Worm (Caenorhabditis elegans) whole organism, late embryonic: Measurements from ENCODE around the gene grl-30.

Experiments used
- C08G9.2 ChIP-seq: sonication (generic microtip); optimal IDR thresholded peaks from 2 replicates; lab custom pipeline; 2016; ENCODE audit warnings: mild to moderate bottlenecking, missing genetic modification characterization, moderate library complexity, missing compliant biosample characterization
- C38D4.7 ChIP-seq: fragments of 200-800 bp; sonication (Bioruptor generic); optimal IDR thresholded peaks from 2 replicates; lab custom pipeline; 2018; ENCODE audit warnings: mild to moderate bottlenecking, missing genetic modification characterization, moderate library complexity, missing compliant biosample characterization
- F13H6.1 ChIP-seq: sonication (generic microtip); optimal IDR thresholded peaks from 2 replicates; lab custom pipeline; 2016; ENCODE audit warnings: missing genetic modification characterization, missing compliant biosample characterization
- K09A11.1 ChIP-seq: sonication (generic microtip); optimal IDR thresholded peaks from 2 replicates; lab custom pipeline; 2017; ENCODE audit warnings: antibody characterized with exemption, mild to moderate bottlenecking, missing genetic modification characterization, missing compliant biosample characterization; ENCODE audit not compliant: insufficient read depth
- T23F11.4 ChIP-seq: fragments of 200-800 bp; sonication (Bioruptor generic); optimal IDR thresholded peaks from 2 replicates; lab custom pipeline; 2018; ENCODE audit warnings: mild to moderate bottlenecking, missing genetic modification characterization, missing compliant biosample characterization
- Y22D7AL.16 ChIP-seq: sonication (generic microtip); optimal IDR thresholded peaks from 2 replicates; lab custom pipeline; 2016; ENCODE audit warnings: missing genetic modification characterization, missing compliant biosample characterization
- ceh-18 ChIP-seq: sonication (generic microtip); optimal IDR thresholded peaks from 2 replicates; lab custom pipeline; 2016; ENCODE audit warnings: missing genetic modification characterization, missing compliant biosample characterization
- ceh-2 ChIP-seq: sonication (generic microtip); optimal IDR thresholded peaks from 2 replicates; lab custom pipeline; 2016; ENCODE audit warnings: missing genotype, missing genetic modification characterization, missing compliant biosample characterization
- ceh-22 ChIP-seq: sonication (generic microtip); optimal IDR thresholded peaks from 2 replicates; lab custom pipeline; 2017; ENCODE audit warnings: missing biosample characterization, missing genetic modification characterization
- ceh-24 ChIP-seq: sonication (generic microtip); optimal IDR thresholded peaks from 2 replicates; lab custom pipeline; 2016; ENCODE audit warnings: mild to moderate bottlenecking, missing genetic modification characterization, missing compliant biosample characterization
- ceh-30 ChIP-seq: fragments of 150-350 bp; optimal IDR thresholded peaks from 2 replicates; lab custom pipeline; 2014; ENCODE audit warnings: missing biosample characterization, missing genetic modification characterization
- ceh-34 ChIP-seq: sonication (generic microtip); optimal IDR thresholded peaks from 2 replicates; lab custom pipeline; 2016; ENCODE audit warnings: mild to moderate bottlenecking, missing genetic modification characterization, missing compliant biosample characterization
- ceh-45 ChIP-seq: fragments of 200-800 bp; sonication (Bioruptor generic); IDR thresholded peaks from 2 replicates; pipeline ENCODE4 v1.3.6; 2022; ENCODE audit warnings: missing genetic modification reagents, missing genetic modification characterization, missing compliant biosample characterization
- ceh-9 ChIP-seq: sonication (generic microtip); optimal IDR thresholded peaks from 2 replicates; lab custom pipeline; 2016; ENCODE audit warnings: mild to moderate bottlenecking, missing genetic modification characterization, inconsistent platforms, missing compliant biosample characterization
- elt-4 ChIP-seq: sonication (generic microtip); optimal IDR thresholded peaks from 2 replicates; lab custom pipeline; 2016; ENCODE audit warnings: missing genetic modification characterization, missing compliant biosample characterization
- ets-4 ChIP-seq: sonication (generic microtip); optimal IDR thresholded peaks from 2 replicates; lab custom pipeline; 2016; ENCODE audit warnings: missing genetic modification characterization, missing compliant biosample characterization
- eyg-1 ChIP-seq: sonication (generic microtip); optimal IDR thresholded peaks from 2 replicates; lab custom pipeline; 2016; ENCODE audit warnings: missing genotype, missing genetic modification characterization, missing compliant biosample characterization
- fkh-10 ChIP-seq: fragments of 150-350 bp; optimal IDR thresholded peaks from 2 replicates; lab custom pipeline; 2014; ENCODE audit warnings: missing biosample characterization, missing genetic modification reagents, missing genetic modification characterization
- lim-6 ChIP-seq: sonication (generic microtip); optimal IDR thresholded peaks from 2 replicates; lab custom pipeline; 2016; ENCODE audit warnings: missing genetic modification characterization, missing compliant biosample characterization
- lin-11 ChIP-seq: fragments of 200-800 bp; sonication (Bioruptor generic); optimal IDR thresholded peaks from 2 replicates; lab custom pipeline; 2018; ENCODE audit warnings: mild to moderate bottlenecking, missing genetic modification characterization, missing compliant biosample characterization
- mec-3 ChIP-seq: sonication (generic microtip); optimal IDR thresholded peaks from 2 replicates; lab custom pipeline; 2016; ENCODE audit warnings: borderline replicate concordance, missing genetic modification characterization, missing compliant biosample characterization
- nfya-1 ChIP-seq: sonication (generic microtip); optimal IDR thresholded peaks from 2 replicates; lab custom pipeline; 2017; ENCODE audit warnings: missing genetic modification characterization, mild to moderate bottlenecking, missing compliant biosample characterization, antibody characterized with exemption, moderate library complexity
- nhr-11 ChIP-seq: fragments of 150-350 bp; optimal IDR thresholded peaks from 2 replicates; lab custom pipeline; 2014; ENCODE audit warnings: missing biosample characterization, missing genetic modification characterization
- nhr-232 ChIP-seq: sonication (generic microtip); optimal IDR thresholded peaks from 2 replicates; lab custom pipeline; 2016; ENCODE audit warnings: missing genetic modification characterization, missing compliant biosample characterization
- npax-4 ChIP-seq: sonication (generic microtip); optimal IDR thresholded peaks from 2 replicates; lab custom pipeline; 2016; ENCODE audit warnings: missing genetic modification characterization, missing compliant biosample characterization
- odd-2 ChIP-seq: sonication (generic microtip); optimal IDR thresholded peaks from 2 replicates; lab custom pipeline; 2017; ENCODE audit warnings: antibody characterized with exemption, mild to moderate bottlenecking, missing genetic modification characterization, missing compliant biosample characterization
- pag-3 ChIP-seq: sonication (generic microtip); optimal IDR thresholded peaks from 2 replicates; lab custom pipeline; 2016; ENCODE audit warnings: missing compliant biosample characterization, missing genetic modification characterization, borderline replicate concordance
- pat-9 ChIP-seq: fragments of 200-800 bp; sonication (Bioruptor generic); optimal IDR thresholded peaks from 2 replicates; lab custom pipeline; 2018; ENCODE audit warnings: mild to moderate bottlenecking, missing genetic modification characterization, moderate library complexity, missing compliant biosample characterization
- pha-2 ChIP-seq: sonication (generic microtip); optimal IDR thresholded peaks from 2 replicates; lab custom pipeline; 2017; ENCODE audit warnings: mild to moderate bottlenecking, missing genetic modification characterization, missing compliant biosample characterization
- pqm-1 ChIP-seq: sonication (generic microtip); optimal IDR thresholded peaks from 2 replicates; lab custom pipeline; 2016; ENCODE audit warnings: missing genetic modification characterization, missing compliant biosample characterization
- rnt-1 ChIP-seq: sonication (generic microtip); optimal IDR thresholded peaks from 2 replicates; lab custom pipeline; 2016; ENCODE audit warnings: missing genetic modification characterization, missing compliant biosample characterization
- sdc-2 ChIP-seq: sonication (generic microtip); optimal IDR thresholded peaks from 2 replicates; lab custom pipeline; 2016; ENCODE audit warnings: missing genotype, missing genetic modification characterization, missing compliant biosample characterization
- syd-9 ChIP-seq: sonication (generic microtip); optimal IDR thresholded peaks from 2 replicates; lab custom pipeline; 2016; ENCODE audit warnings: mild to moderate bottlenecking, missing genetic modification characterization, moderate library complexity, missing compliant biosample characterization
- tbx-2 ChIP-seq: sonication (generic microtip); optimal IDR thresholded peaks from 2 replicates; lab custom pipeline; 2016; ENCODE audit warnings: missing genetic modification characterization, missing compliant biosample characterization
- tbx-7 ChIP-seq: sonication (generic microtip); optimal IDR thresholded peaks from 2 replicates; lab custom pipeline; 2016; ENCODE audit warnings: missing genotype, missing genetic modification characterization, missing compliant biosample characterization
- zip-5 ChIP-seq: sonication (generic microtip); optimal IDR thresholded peaks from 2 replicates; lab custom pipeline; 2016; ENCODE audit warnings: missing genetic modification characterization, missing compliant biosample characterization

grl-30 gene

ce11 chrV:3523262-3523661 is 32.8 kb upstream of the grl-30 start, which contains the start of gene irg-1:
TSS of gene irg-1 (plus strand) at chrV:3523587.
- TF ChIP-seq ceh-2 (tag; lab: Kevin White, UChicago) (no peak), ceh-24 (tag; lab: Kevin White, UChicago) (no peak), C38D4.7 (GFP tag; lab: Kevin White, UChicago) (no peak), C08G9.2 (tag; lab: Kevin White, UChicago) (no peak), pqm-1 (tag; lab: Kevin White, UChicago) (no peak), T23F11.4 (GFP tag; lab: Kevin White, UChicago) (no peak), nhr-11 (tag; lab: Kevin White, UChicago) (no peak)
- TF ChIP-seq, all 69 proteins: peak for 0

- TF ChIP-seq elt-4 (tag; lab: Kevin White, UChicago): no peak
Measured at ce11 chrV:3524970-3525369, 31.1 kb upstream of the grl-30 start, which contains the start of gene T24A6.7. TSS of gene T24A6.7 (plus strand) at chrV:3525270.

- TF ChIP-seq ceh-18 (tag; lab: Kevin White, UChicago): no peak
- TF ChIP-seq ceh-34 (tag; lab: Kevin White, UChicago): no peak
- TF ChIP-seq F13H6.1 (tag; lab: Kevin White, UChicago): no peak
- TF ChIP-seq lim-6 (tag; lab: Kevin White, UChicago): no peak
- TF ChIP-seq pha-2 (tag; lab: Kevin White, UChicago): no peak
- TF ChIP-seq ceh-45: no peak
- TF ChIP-seq lin-11: no peak
- TF ChIP-seq nhr-11 (tag; lab: Kevin White, UChicago): no peak
- TF ChIP-seq pat-9 (tag; lab: Kevin White, UChicago): no peak
- no peak for TF ChIP-seq rnt-1
- TF ChIP-seq syd-9 (tag; lab: Kevin White, UChicago): no peak
- TF ChIP-seq odd-2 (tag; lab: Kevin White, UChicago): no peak
- TF ChIP-seq ets-4 (tag; lab: Kevin White, UChicago): no peak
- TF ChIP-seq npax-4: no peak
Measured at ce11 chrV:3526882-3527281, 29.2 kb upstream of the grl-30 start, which contains the start of gene str-260. TSS of gene str-260 (plus strand) at chrV:3527182.

- TF ChIP-seq ceh-2 (tag; lab: Kevin White, UChicago) (no peak), ceh-9 (no peak), Y22D7AL.16 (tag; lab: Kevin White, UChicago) (no peak), pqm-1 (tag; lab: Kevin White, UChicago) (no peak), K09A11.1 (no peak), mec-3 (tag; lab: Kevin White, UChicago) (no peak), ceh-30 (tag; lab: Kevin White, UChicago) (no peak), pag-3 (tag; lab: Kevin White, UChicago) (no peak), npax-4 (no peak), fkh-10 (GFP tag; lab: Kevin White, UChicago) (no peak), nfya-1 (tag; lab: Kevin White, UChicago) (no peak), tbx-7 (tag; lab: Kevin White, UChicago) (no peak), sdc-2 (tag; lab: Kevin White, UChicago) (no peak), T23F11.4 (GFP tag; lab: Kevin White, UChicago) (no peak), zip-5 (tag; lab: Kevin White, UChicago) (no peak), lin-11 (no peak), pha-2 (tag; lab: Kevin White, UChicago) (no peak), tbx-2 (tag; lab: Kevin White, UChicago) (no peak), ets-4 (tag; lab: Kevin White, UChicago) (no peak), nhr-232 (tag; lab: Kevin White, UChicago) (no peak)
Measured at ce11 chrV:3530403-3530802, 25.7 kb upstream of the grl-30 start, which contains the start of gene srbc-66. TSS of gene srbc-66 (plus strand) at chrV:3530703.

- TF ChIP-seq sdc-2 (tag; lab: Kevin White, UChicago) (no peak), ceh-18 (tag; lab: Kevin White, UChicago) (no peak), eyg-1 (tag; lab: Kevin White, UChicago) (no peak), nhr-11 (tag; lab: Kevin White, UChicago) (no peak), syd-9 (tag; lab: Kevin White, UChicago) (no peak), ceh-22 (tag; lab: Kevin White, UChicago) (no peak)
Measured at ce11 chrV:3535260-3535659, 20.8 kb upstream of the grl-30 start, which contains the start of gene nhr-221. TSS of gene nhr-221 (minus strand) at chrV:3535360.
